Fruit fly (Drosophila melanogaster): Measurements from ENCODE around the gene Prx6a.

The Prx6a gene

DNA sequence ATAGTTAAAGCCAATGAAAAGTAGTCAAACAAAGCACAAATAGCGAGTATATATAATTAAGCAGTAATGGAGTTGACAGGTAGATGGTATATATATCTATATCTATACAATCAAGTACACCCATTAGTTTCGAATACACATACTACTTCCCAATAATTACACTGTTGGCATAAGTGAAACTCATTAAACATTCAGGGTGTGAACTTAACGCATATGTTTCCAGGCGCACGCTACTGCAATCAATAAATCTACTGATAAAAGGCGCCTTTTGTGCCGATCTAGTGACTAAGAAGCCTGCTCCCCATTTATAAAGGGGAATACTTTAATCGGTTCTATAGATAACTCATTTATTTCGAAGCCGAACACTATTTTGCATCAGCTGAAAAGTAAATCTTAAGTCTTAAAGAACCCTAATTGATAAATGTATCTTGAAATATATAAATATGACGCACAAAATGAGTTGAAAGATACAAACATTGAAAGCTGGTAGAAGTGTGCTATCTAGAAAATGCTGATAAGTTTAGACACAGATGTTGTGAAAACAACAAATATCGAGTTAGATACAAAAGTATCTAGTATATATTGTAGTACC, 5.8 kb upstream of the Prx6a start:
- TF ChIP-seq Rel (GFP tag; optimal IDR thresholded peaks at IDR 0.05), result no peak
- peak; percentile 23 for TF ChIP-seq Rel (tag; optimal IDR thresholded peaks at IDR 0.05)
- TF ChIP-seq N (GFP tag; optimal IDR thresholded peaks at IDR 0.05), result no peak

DNA sequence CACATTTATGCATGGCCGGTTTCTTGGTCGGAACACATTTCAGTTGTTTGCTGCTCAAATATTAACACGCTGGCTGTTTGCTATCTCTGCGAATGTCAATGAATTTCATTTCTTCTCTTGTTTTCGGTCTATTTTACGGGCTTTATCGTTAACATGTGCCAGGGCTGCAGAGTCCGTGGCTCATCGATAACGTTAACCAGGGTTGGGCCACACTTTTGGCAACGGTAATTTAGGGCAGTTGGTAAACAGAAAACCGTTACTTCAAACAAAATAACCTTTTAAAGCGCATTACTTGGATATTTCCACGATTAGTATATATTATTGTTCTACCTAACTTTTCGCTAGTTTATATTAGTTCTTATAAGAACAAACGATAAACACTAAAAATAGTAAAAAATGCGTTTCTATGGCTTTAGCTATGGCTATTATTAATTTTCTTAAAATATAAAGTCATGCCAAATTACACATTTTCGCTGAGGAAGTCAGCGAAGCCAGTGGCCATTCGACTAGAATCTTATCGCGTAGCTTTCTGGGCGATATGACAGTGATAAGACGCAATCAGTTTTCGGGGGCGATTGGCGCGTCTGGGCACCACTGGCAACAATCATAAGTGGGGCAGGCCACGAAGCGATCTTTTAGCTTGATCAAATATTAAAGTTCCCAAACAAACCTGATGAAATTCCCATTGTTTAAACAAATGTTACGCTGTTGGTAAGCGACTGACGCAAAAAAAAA, 5.1 kb upstream of the Prx6a start:
- TF ChIP-seq Dfd (GFP tag; optimal IDR thresholded peaks at IDR 0.05) (no peak), HLH106 (tag; optimal IDR thresholded peaks at IDR 0.05) (peak; percentile 37), lola (GFP tag; optimal IDR thresholded peaks at IDR 0.05) (no peak), pan (optimal IDR thresholded peaks at IDR 0.05) (no peak), CG32264 (GFP tag; optimal IDR thresholded peaks at IDR 0.05) (no peak), foxo (GFP tag; optimal IDR thresholded peaks at IDR 0.05) (peak in 1 of 2 experiments; percentile 79), OdsH (GFP tag; optimal IDR thresholded peaks at IDR 0.05) (peak; percentile 65), sage (GFP tag; optimal IDR thresholded peaks at IDR 0.05) (no peak), Vsx2 (GFP tag; optimal IDR thresholded peaks at IDR 0.05; ENCODE audit: partially characterized antibody) (no peak), dsf (GFP tag; optimal IDR thresholded peaks at IDR 0.05; ENCODE audit: borderline replicate concordance) (no peak), tai (GFP tag; optimal IDR thresholded peaks at IDR 0.05) (no peak), Myc (optimal IDR thresholded peaks at IDR 0.05) (no peak), Hnf4 (GFP tag; optimal IDR thresholded peaks at IDR 0.05) (peak; percentile 52), Hr78 (GFP tag; optimal IDR thresholded peaks at IDR 0.05) (no peak), sv (GFP tag; optimal IDR thresholded peaks at IDR 0.05) (no peak), Rel (GFP tag; optimal IDR thresholded peaks at IDR 0.05) (no peak), Rel (tag; optimal IDR thresholded peaks at IDR 0.05) (no peak), dmrt93B (GFP tag; optimal IDR thresholded peaks at IDR 0.05) (no peak), Sp1 (GFP tag; optimal IDR thresholded peaks at IDR 0.05) (peak; percentile 57), woc (GFP tag; optimal IDR thresholded peaks at IDR 0.05) (no peak), Dif (GFP tag; optimal IDR thresholded peaks at IDR 0.05; ENCODE audit: partially characterized antibody) (no peak), rgr (GFP tag; optimal IDR thresholded peaks at IDR 0.05) (peak; percentile 64), jim (GFP tag; optimal IDR thresholded peaks at IDR 0.05) (peak; percentile 66), CrebA (GFP tag; optimal IDR thresholded peaks at IDR 0.05; ENCODE audit: borderline replicate concordance) (no peak), psq (GFP tag; optimal IDR thresholded peaks at IDR 0.05) (peak; percentile 47), Jra (GFP tag; optimal IDR thresholded peaks at IDR 0.05) (peak; percentile 44), usp (GFP tag; optimal IDR thresholded peaks at IDR 0.05) (no peak), br (GFP tag; optimal IDR thresholded peaks at IDR 0.05) (peak; percentile 83), Abd-B (GFP tag; optimal IDR thresholded peaks at IDR 0.05) (no peak), Mio (GFP tag; optimal IDR thresholded peaks at IDR 0.05) (no peak), h (GFP tag; optimal IDR thresholded peaks at IDR 0.05) (peak; percentile 80), Hr83 (GFP tag; optimal IDR thresholded peaks at IDR 0.05; ENCODE audit: poor library complexity, severe bottlenecking) (peak; percentile 87), ey (GFP tag; optimal IDR thresholded peaks at IDR 0.05) (peak; percentile 54), GATAd (GFP tag; optimal IDR thresholded peaks at IDR 0.05) (no peak), brk (GFP tag; optimal IDR thresholded peaks at IDR 0.05) (no peak), N (GFP tag; optimal IDR thresholded peaks at IDR 0.05) (no peak), CG9705 (GFP tag; optimal IDR thresholded peaks at IDR 0.05) (no peak), fru (GFP tag; optimal IDR thresholded peaks at IDR 0.05) (peak; percentile 70), dl (GFP tag; optimal IDR thresholded peaks at IDR 0.05; ENCODE audit: insufficient read depth in 1 of 2, partially characterized antibody in 2 of 2) (no peak)

All from whole organism, wandering third instar larva.